Worm (Caenorhabditis elegans) whole organism, L1 larva: ENCODE measurements around the gene cpz-2.
A peak's percentile ranks its signal among the peaks of the same experiment; 100 is the strongest.

Experiments
- C16A3.4 ChIP-seq: fragments of 150-350 bp; optimal IDR thresholded peaks from 2 replicates; lab custom pipeline; 2014; ENCODE audit warnings: missing biosample characterization, missing genetic modification characterization
- F16B12.6 ChIP-seq: fragments of 150-350 bp; optimal IDR thresholded peaks from 2 replicates; lab custom pipeline; 2014; ENCODE audit warnings: missing biosample characterization, missing genetic modification characterization
- Y116A8C.19 ChIP-seq: sonication (generic microtip); optimal IDR thresholded peaks from 2 replicates; lab custom pipeline; 2016; ENCODE audit warnings: missing compliant biosample characterization, missing genetic modification characterization, borderline replicate concordance
- aha-1 ChIP-seq: fragments of 150-350 bp; optimal IDR thresholded peaks from 2 replicates; lab custom pipeline; 2014; ENCODE audit warnings: missing biosample characterization, missing genetic modification characterization
- ama-1 ChIP-seq: fragments of 150-350 bp; optimal IDR thresholded peaks from 2 replicates; lab custom pipeline; 2014
- ceh-63 ChIP-seq: fragments of 200-800 bp; sonication (Bioruptor generic); optimal IDR thresholded peaks from 2 replicates; lab custom pipeline; 2018; ENCODE audit warnings: mild to moderate bottlenecking, missing genetic modification characterization, missing compliant biosample characterization
- ceh-8 ChIP-seq: fragments of 200-800 bp; sonication (Bioruptor generic); optimal IDR thresholded peaks from 2 replicates; lab custom pipeline; 2018; ENCODE audit warnings: mild to moderate bottlenecking, missing genetic modification characterization, moderate library complexity, missing compliant biosample characterization
- ceh-82 ChIP-seq, 3 experiments: fragments of 150-350 bp in 1 of 3; sonication (generic microtip) in 2 of 3; optimal IDR thresholded peaks; 2 replicates each; lab custom pipeline; 2014 to 2017; ENCODE audit warnings: missing biosample characterization in 3 of 3, missing genetic modification characterization in 3 of 3
- ceh-88 ChIP-seq: fragments of 200-800 bp; sonication (Bioruptor generic); IDR thresholded peaks from 2 replicates; pipeline ENCODE4 v1.3.6; 2022; ENCODE audit warnings: missing genetic modification characterization, missing compliant biosample characterization
- ces-1 ChIP-seq: fragments of 150-350 bp; optimal IDR thresholded peaks from 2 replicates; lab custom pipeline; 2014; ENCODE audit warnings: missing biosample characterization, missing genetic modification reagents, missing genetic modification characterization
- efl-3 ChIP-seq: fragments of 200-800 bp; sonication (Bioruptor generic); optimal IDR thresholded peaks from 2 replicates; lab custom pipeline; 2018; ENCODE audit warnings: mild to moderate bottlenecking, missing genetic modification characterization, missing compliant biosample characterization
- egl-27 ChIP-seq, 2 experiments: fragments of 150-350 bp in 1 of 2; sonication (generic microtip); optimal IDR thresholded peaks; 3 replicates each; lab custom pipeline; 2017 to 2018; ENCODE audit warnings: missing biosample characterization in 2 of 2, missing genetic modification characterization in 2 of 2, missing genetic modification reagents in 2 of 2
- elt-2 ChIP-seq: sonication (generic microtip); optimal IDR thresholded peaks from 2 replicates; lab custom pipeline; 2016; ENCODE audit warnings: missing genetic modification characterization, mild to moderate bottlenecking, inconsistent platforms, missing compliant biosample characterization, missing genetic modification reagents
- elt-3 ChIP-seq, 6 experiments: fragments of 150-350 bp in 1 of 6; sonication (generic microtip); optimal IDR thresholded peaks; 2 replicates each; lab custom pipeline; 2017 to 2018; ENCODE audit warnings: missing biosample characterization in 6 of 6, missing genetic modification characterization in 6 of 6, inconsistent platforms in 1 of 6
- fkh-4 ChIP-seq: sonication (generic microtip); optimal IDR thresholded peaks from 2 replicates; lab custom pipeline; 2016; ENCODE audit warnings: missing compliant biosample characterization, missing genetic modification characterization, borderline replicate concordance
- fkh-8 ChIP-seq: sonication (generic microtip); optimal IDR thresholded peaks from 2 replicates; lab custom pipeline; 2016; ENCODE audit warnings: mild to moderate bottlenecking, missing genetic modification characterization, missing compliant biosample characterization
- fos-1 ChIP-seq: fragments of 150-350 bp; optimal IDR thresholded peaks from 2 replicates; lab custom pipeline; 2014; ENCODE audit warnings: missing biosample characterization, missing genetic modification characterization
- grh-1 ChIP-seq: fragments of 200-800 bp; sonication (Bioruptor generic); IDR thresholded peaks from 2 replicates; pipeline ENCODE4 v1.3.6; 2022; ENCODE audit warnings: missing genetic modification reagents, missing genetic modification characterization, missing compliant biosample characterization
- hlh-4 ChIP-seq: sonication (generic microtip); optimal IDR thresholded peaks from 2 replicates; lab custom pipeline; 2016; ENCODE audit warnings: mild to moderate bottlenecking, missing genetic modification characterization, missing compliant biosample characterization
- hpl-2 ChIP-seq: fragments of 150-350 bp; optimal IDR thresholded peaks from 2 replicates; lab custom pipeline; 2014; ENCODE audit warnings: missing biosample characterization, missing genetic modification reagents, missing genetic modification characterization
- irx-1 ChIP-seq: sonication (generic microtip); optimal IDR thresholded peaks from 2 replicates; lab custom pipeline; 2016; ENCODE audit warnings: missing genetic modification characterization, missing compliant biosample characterization
- isw-1 ChIP-seq: fragments of 200-800 bp; sonication (Bioruptor generic); IDR thresholded peaks from 2 replicates; pipeline ENCODE4 v1.3.6; 2022; ENCODE audit warnings: missing genetic modification characterization, missing compliant biosample characterization
- jun-1 ChIP-seq: fragments of 150-350 bp; optimal IDR thresholded peaks from 2 replicates; lab custom pipeline; 2014; ENCODE audit warnings: missing biosample characterization, missing genetic modification reagents, missing genetic modification characterization
- lin-13 ChIP-seq: fragments of 150-350 bp; optimal IDR thresholded peaks from 2 replicates; lab custom pipeline; 2014; ENCODE audit warnings: missing biosample characterization, missing genetic modification reagents, missing genetic modification characterization
- lin-14 ChIP-seq: fragments of 200-800 bp; sonication (Bioruptor generic); optimal IDR thresholded peaks from 2 replicates; lab custom pipeline; 2018; ENCODE audit warnings: mild to moderate bottlenecking, missing genetic modification characterization, moderate library complexity, missing compliant biosample characterization
- lin-15B ChIP-seq: fragments of 150-350 bp; sonication (generic microtip); optimal IDR thresholded peaks from 3 replicates; lab custom pipeline; 2014; ENCODE audit warnings: missing biosample characterization, missing genetic modification characterization
- lsy-2 ChIP-seq, 2 experiments: fragments of 150-350 bp; optimal IDR thresholded peaks; 2 replicates each; lab custom pipeline; 2014; ENCODE audit warnings: missing biosample characterization in 2 of 2, missing genetic modification characterization in 2 of 2
- mab-9 ChIP-seq: fragments of 200-800 bp; sonication (Bioruptor generic); IDR thresholded peaks from 2 replicates; pipeline ENCODE4 v1.3.6; 2022; ENCODE audit warnings: missing genetic modification reagents, missing genetic modification characterization, missing compliant biosample characterization
- mdl-1 ChIP-seq, 2 experiments: fragments of 150-350 bp; optimal IDR thresholded peaks; 2 replicates each; lab custom pipeline; 2014 to 2017; ENCODE audit warnings: missing biosample characterization in 2 of 2, missing genetic modification characterization in 2 of 2, inconsistent platforms in 1 of 2
- nhr-11 ChIP-seq: fragments of 150-350 bp; optimal IDR thresholded peaks from 2 replicates; lab custom pipeline; 2014; ENCODE audit warnings: missing biosample characterization, missing genetic modification characterization
- nhr-12 ChIP-seq: sonication (generic microtip); optimal IDR thresholded peaks from 2 replicates; lab custom pipeline; 2017; ENCODE audit warnings: missing biosample characterization, missing genetic modification characterization
- nhr-19 ChIP-seq: fragments of 200-800 bp; sonication (Bioruptor generic); conservative IDR thresholded peaks from 2 replicates; pipeline ENCODE4 v1.3.6; 2022; ENCODE audit warnings: missing genetic modification characterization, missing compliant biosample characterization
- nhr-237 ChIP-seq: fragments of 150-350 bp; optimal IDR thresholded peaks from 2 replicates; lab custom pipeline; 2014; ENCODE audit warnings: missing biosample characterization, missing genetic modification characterization
- nhr-28 ChIP-seq: fragments of 150-350 bp; optimal IDR thresholded peaks from 2 replicates; lab custom pipeline; 2014; ENCODE audit warnings: missing biosample characterization, missing genetic modification characterization
- nhr-76 ChIP-seq: sonication (generic microtip); optimal IDR thresholded peaks from 2 replicates; lab custom pipeline; 2017; ENCODE audit warnings: missing biosample characterization, missing genetic modification characterization
- nhr-84 ChIP-seq: sonication (generic microtip); optimal IDR thresholded peaks from 2 replicates; lab custom pipeline; 2017; ENCODE audit warnings: missing biosample characterization, missing genetic modification characterization
- nhr-90 ChIP-seq: sonication (generic microtip); optimal IDR thresholded peaks from 2 replicates; lab custom pipeline; 2016; ENCODE audit warnings: mild to moderate bottlenecking, missing genetic modification characterization, missing compliant biosample characterization; ENCODE audit not compliant: poor library complexity
- pag-3 ChIP-seq: sonication (generic microtip); optimal IDR thresholded peaks from 2 replicates; lab custom pipeline; 2017; ENCODE audit warnings: missing genetic modification characterization, mild to moderate bottlenecking, missing compliant biosample characterization, antibody characterized with exemption, borderline replicate concordance; ENCODE audit not compliant: insufficient read depth
- pax-3 ChIP-seq: fragments of 200-800 bp; sonication (Bioruptor generic); optimal IDR thresholded peaks from 2 replicates; lab custom pipeline; 2018; ENCODE audit warnings: mild to moderate bottlenecking, missing genetic modification characterization, moderate library complexity, missing compliant biosample characterization
- pqm-1 ChIP-seq: sonication (generic microtip); optimal IDR thresholded peaks from 3 replicates; lab custom pipeline; 2017; ENCODE audit warnings: missing biosample characterization, missing genetic modification characterization
- snu-23 ChIP-seq: sonication (generic microtip); optimal IDR thresholded peaks from 2 replicates; lab custom pipeline; 2016; ENCODE audit warnings: missing genetic modification characterization, missing compliant biosample characterization
- sox-4 ChIP-seq: sonication (generic microtip); optimal IDR thresholded peaks from 2 replicates; lab custom pipeline; 2016; ENCODE audit warnings: missing genetic modification characterization, missing compliant biosample characterization
- tbx-2 ChIP-seq: sonication (generic microtip); optimal IDR thresholded peaks from 2 replicates; lab custom pipeline; 2016; ENCODE audit warnings: missing genetic modification characterization, missing compliant biosample characterization
- tlp-1 ChIP-seq: fragments of 150-350 bp; optimal IDR thresholded peaks from 2 replicates; lab custom pipeline; 2014; ENCODE audit warnings: missing biosample characterization, missing genetic modification characterization
- unc-130 ChIP-seq: fragments of 150-350 bp; optimal IDR thresholded peaks from 2 replicates; lab custom pipeline; 2017; ENCODE audit warnings: missing biosample characterization, missing genetic modification characterization, inconsistent platforms
- unc-30 ChIP-seq: sonication (generic microtip); optimal IDR thresholded peaks from 2 replicates; lab custom pipeline; 2017; ENCODE audit warnings: missing biosample characterization, missing genetic modification characterization
- unc-86 ChIP-seq: sonication (generic microtip); optimal IDR thresholded peaks from 2 replicates; lab custom pipeline; 2016; ENCODE audit warnings: missing genetic modification characterization, missing compliant biosample characterization
- unc-98 ChIP-seq: fragments of 200-800 bp; sonication (Bioruptor generic); IDR thresholded peaks from 2 replicates; pipeline ENCODE4 v1.3.6; 2022; ENCODE audit warnings: missing genetic modification characterization, missing compliant biosample characterization
- vab-15 ChIP-seq: sonication (generic microtip); optimal IDR thresholded peaks from 2 replicates; lab custom pipeline; 2017; ENCODE audit warnings: missing genotype, mild to moderate bottlenecking, missing genetic modification characterization, missing compliant biosample characterization
- xbp-1 ChIP-seq: sonication (generic microtip); optimal IDR thresholded peaks from 2 replicates; lab custom pipeline; 2016; ENCODE audit warnings: missing genetic modification characterization, missing compliant biosample characterization
- zag-1 ChIP-seq: fragments of 150-350 bp; optimal IDR thresholded peaks from 2 replicates; lab custom pipeline; 2014; ENCODE audit warnings: missing biosample characterization, missing genetic modification characterization
- ztf-4 ChIP-seq: fragments of 150-350 bp; optimal IDR thresholded peaks from 2 replicates; lab custom pipeline; 2014; ENCODE audit warnings: missing biosample characterization, missing genetic modification characterization

Gene cpz-2

DNA sequence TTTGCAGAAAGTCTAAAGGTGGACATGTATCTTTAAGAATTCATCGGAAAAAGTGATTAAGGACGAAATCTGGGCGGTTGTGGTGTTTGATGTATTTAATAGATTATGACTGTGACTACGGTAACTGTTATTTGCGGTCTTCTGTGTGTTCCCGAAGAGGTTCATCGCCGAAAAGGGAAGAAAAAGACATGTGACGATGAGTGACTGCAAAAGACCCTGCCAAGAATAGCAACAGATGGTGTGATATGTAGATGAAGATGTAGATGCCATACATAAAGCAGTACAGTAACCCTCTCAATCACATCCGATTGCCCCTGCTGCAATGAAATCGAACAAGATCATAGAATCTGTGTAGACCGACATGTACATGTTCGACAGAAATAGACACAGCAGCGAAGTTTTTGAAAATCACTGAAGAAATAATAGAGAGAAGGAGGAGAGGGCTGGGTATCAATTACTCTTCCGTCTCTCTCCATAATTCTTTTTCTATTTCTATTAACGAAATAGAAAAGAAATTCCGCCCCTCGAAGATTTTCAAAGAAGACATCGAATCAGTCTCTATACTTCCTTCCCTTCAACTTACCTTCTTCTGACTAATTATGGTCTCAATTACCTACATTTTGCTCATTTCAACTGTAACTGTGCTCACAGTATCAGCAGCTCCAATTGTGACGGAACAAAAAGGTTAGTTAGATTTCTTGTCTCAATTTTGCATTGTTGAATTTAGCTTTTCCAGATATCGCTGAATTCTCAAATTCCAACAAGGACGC lies 22.0 kb upstream of the cpz-2 start, which contains the start of gene F32H5.3:
Gene F32H5.3 (plus strand): TSS at position 513 of the 770 bp plus-strand sequence.
- TF ChIP-seq Y116A8C.19 = no peak
- TF ChIP-seq sox-4 (tag; lab: Kevin White, UChicago) = no peak
- no peak for TF ChIP-seq unc-98 (GFP tag; lab: Robert Waterston, UW)
- no peak for TF ChIP-seq fos-1 (tag; lab: Kevin White, UChicago)
- TF ChIP-seq egl-27 (tag; optimal IDR thresholded peaks at IDR 0.05; lab: Kevin White, UChicago) = no peak
- TF ChIP-seq snu-23 (GFP tag; lab: Kevin White, UChicago) = peak; percentile 54
- TF ChIP-seq nhr-237 = no peak
- no peak for TF ChIP-seq ama-1
- no peak for TF ChIP-seq lin-13 (GFP tag; lab: Kevin White, UChicago)
- no peak for TF ChIP-seq vab-15
- TF ChIP-seq F16B12.6 (tag; lab: Kevin White, UChicago) = no peak
- TF ChIP-seq unc-86 (tag; lab: Kevin White, UChicago) = no peak
- TF ChIP-seq efl-3 (GFP tag; lab: Kevin White, UChicago) = no peak
- no peak for TF ChIP-seq irx-1 (tag; lab: Kevin White, UChicago)
- TF ChIP-seq hpl-2 (GFP tag; lab: Kevin White, UChicago) = no peak
- TF ChIP-seq lsy-2 (tag; optimal IDR thresholded peaks at IDR 0.05; lab: Kevin White, UChicago) = peak; percentile 12 to 64
- TF ChIP-seq ces-1 (GFP tag; lab: Kevin White, UChicago) = no peak
- TF ChIP-seq ztf-4 (tag; lab: Kevin White, UChicago) = no peak
- no peak for TF ChIP-seq C16A3.4 (tag; lab: Kevin White, UChicago)
- TF ChIP-seq nhr-90 (tag; lab: Kevin White, UChicago) = no peak
- TF ChIP-seq mdl-1 (tag; optimal IDR thresholded peaks at IDR 0.05; lab: Kevin White, UChicago) = no peak
- TF ChIP-seq nhr-76 (tag; lab: Kevin White, UChicago) = no peak
- no peak for TF ChIP-seq fkh-8 (tag; lab: Kevin White, UChicago)
- no peak for TF ChIP-seq elt-2 (tag; lab: Kevin White, UChicago)
- TF ChIP-seq tlp-1 = no peak
- TF ChIP-seq nhr-28 (tag; lab: Kevin White, UChicago) = no peak
- no peak for TF ChIP-seq lin-15B (tag; lab: Kevin White, UChicago)
- no peak for TF ChIP-seq pqm-1 (tag; lab: Kevin White, UChicago)
- no peak for TF ChIP-seq xbp-1
- TF ChIP-seq nhr-19 (GFP tag; lab: Robert Waterston, UW) = peak; percentile 42; the same call in 1 of the 2 replicates
- no peak for TF ChIP-seq isw-1 (GFP tag; lab: Robert Waterston, UW)
- TF ChIP-seq jun-1 (tag; lab: Kevin White, UChicago) = no peak
- TF ChIP-seq lin-14 = peak; percentile 67
- TF ChIP-seq mab-9 (GFP tag; lab: Robert Waterston, UW) = no peak
- no peak for TF ChIP-seq zag-1 (tag; lab: Kevin White, UChicago)
- no peak for TF ChIP-seq ceh-8 (GFP tag; lab: Kevin White, UChicago)
- no peak for TF ChIP-seq aha-1 (tag; lab: Kevin White, UChicago)
- TF ChIP-seq grh-1 (GFP tag; lab: Robert Waterston, UW) = peak; percentile 31; the same call in 1 of the 2 replicates
- TF ChIP-seq nhr-12 (tag; lab: Kevin White, UChicago) = no peak
- no peak for TF ChIP-seq nhr-11 (tag; lab: Kevin White, UChicago)
- no peak for TF ChIP-seq unc-130 (tag; lab: Kevin White, UChicago)
- no peak for TF ChIP-seq unc-30 (tag; lab: Kevin White, UChicago)
- TF ChIP-seq nhr-84 = no peak
- no peak for TF ChIP-seq ceh-88 (GFP tag; lab: Robert Waterston, UW)
- peak; percentile 22 for TF ChIP-seq tbx-2 (tag; lab: Kevin White, UChicago)
- no peak for TF ChIP-seq fkh-4
- TF ChIP-seq hlh-4 (tag; lab: Kevin White, UChicago) = no peak
- no peak for TF ChIP-seq ceh-82 (tag; optimal IDR thresholded peaks at IDR 0.05; lab: Kevin White, UChicago)
- no peak for TF ChIP-seq pag-3 (tag; lab: Kevin White, UChicago)
- TF ChIP-seq pax-3 (tag; lab: Kevin White, UChicago) = no peak
- TF ChIP-seq ceh-63 (GFP tag; lab: Kevin White, UChicago) = no peak
- TF ChIP-seq elt-3 (tag; optimal IDR thresholded peaks at IDR 0.05; lab: Kevin White, UChicago) = peak in 1 of 6 experiments; percentile 53
